Fruit fly (Drosophila melanogaster): ENCODE measurements around the gene Cp15.

DNA sequence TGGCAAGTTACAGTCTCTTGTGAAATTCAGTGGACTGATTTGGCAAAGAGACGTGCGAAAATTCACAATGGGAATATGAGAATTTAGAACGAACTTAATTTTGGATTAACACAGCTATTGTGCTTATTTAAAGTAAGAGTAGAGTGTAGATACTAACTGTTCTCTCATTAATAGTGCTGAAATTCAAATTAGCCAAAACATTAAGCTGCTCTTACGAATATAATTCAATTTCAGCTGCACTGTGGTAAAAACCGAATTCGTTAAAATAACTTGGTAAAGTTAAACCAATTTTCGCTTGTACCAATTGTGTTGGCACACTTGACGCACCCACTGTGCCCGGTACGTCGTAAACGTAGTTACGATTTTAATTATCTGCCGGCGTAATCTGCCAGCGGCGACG, 39.6 kb downstream of the Cp15 start:
- TF ChIP-seq kah (GFP tag; optimal IDR thresholded peaks at IDR 0.05) (no peak), Dref (GFP tag; IDR thresholded peaks at IDR 0.05) (no peak), CG16813 (GFP tag; IDR thresholded peaks at IDR 0.05; ENCODE audit: partially characterized antibody) (no peak), Doc2 (GFP tag; IDR thresholded peaks at IDR 0.05) (no peak), CG12744 (GFP tag; optimal IDR thresholded peaks at IDR 0.05) (peak; percentile 14), gce (GFP tag; IDR thresholded peaks at IDR 0.05) (no peak), CG4617 (GFP tag; optimal IDR thresholded peaks at IDR 0.05; ENCODE audit: borderline replicate concordance) (no peak), Dip2 (GFP tag; IDR thresholded peaks at IDR 0.05) (no peak), CG8924 (tag; optimal IDR thresholded peaks at IDR 0.05) (peak; percentile 25)

All from whole organism, embryonic.